Worm (Caenorhabditis elegans) whole organism, L4/young adult: ENCODE results near the gene myo-2.

Source experiments
- W03F9.2 ChIP-seq: fragments of 150-350 bp; optimal IDR thresholded peaks from 2 replicates; lab custom pipeline; 2014; ENCODE audit warnings: missing biosample characterization, missing genetic modification characterization
- him-1 ChIP-seq: sonication (generic microtip); optimal IDR thresholded peaks from 2 replicates; lab custom pipeline; 2016; ENCODE audit warnings: missing genotype, missing genetic modification reagents, missing genetic modification characterization, missing compliant biosample characterization

DNA sequence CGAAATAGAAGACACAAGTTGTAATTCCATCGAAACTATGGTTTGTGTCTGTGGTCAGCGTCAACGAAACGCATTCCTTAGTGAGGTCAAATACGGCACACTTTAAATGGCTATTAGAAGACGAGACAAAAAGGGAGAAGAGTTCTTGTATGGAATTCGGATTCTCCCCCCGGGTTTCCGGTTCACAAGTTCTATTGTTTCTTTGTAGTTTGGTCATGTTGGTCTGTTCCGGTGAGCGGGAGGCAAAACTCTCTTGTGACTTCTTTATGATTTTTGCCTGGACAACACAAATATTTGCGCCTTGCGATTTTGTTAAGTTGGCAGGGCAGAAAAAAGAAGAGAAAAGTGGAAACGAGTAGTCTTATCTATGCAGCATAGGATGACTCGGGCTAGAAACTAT, 50.0 kb downstream of the myo-2 start:
- TF ChIP-seq him-1: no peak
- no peak for TF ChIP-seq W03F9.2 (tag; lab: Kevin White, UChicago)
